Fruit fly (Drosophila melanogaster) whole organism, embryonic: ENCODE results near the gene Swip-1.

Experiments used
- Aef1 ChIP-seq: fragments of 200-800 bp; sonication (Bioruptor generic); IDR thresholded peaks from 3 replicates; pipeline ENCODE4 v1.3.6; 2022; ENCODE audit warnings: missing biosample characterization, missing genetic modification characterization
- B-H1 ChIP-seq: fragments of 200-800 bp; sonication (Bioruptor generic); IDR thresholded peaks from 3 replicates; pipeline ENCODE4 v1.3.6; 2022; ENCODE audit warnings: missing biosample characterization, missing genetic modification characterization
- CG10979 ChIP-seq: fragments of 200-800 bp; sonication (Bioruptor generic); optimal IDR thresholded peaks from 2 replicates; lab custom pipeline; 2018; ENCODE audit warnings: missing biosample characterization, mild to moderate bottlenecking, missing genetic modification characterization, moderate library complexity
- CG11504 ChIP-seq: fragments of 200-800 bp; sonication (Bioruptor generic); optimal IDR thresholded peaks from 3 replicates; lab custom pipeline; 2019; ENCODE audit warnings: missing biosample characterization, mild to moderate bottlenecking, missing genetic modification characterization, moderate library complexity
- CG12219 ChIP-seq: fragments of 200-800 bp; sonication (Bioruptor generic); optimal IDR thresholded peaks from 3 replicates; lab custom pipeline; 2018; ENCODE audit warnings: missing biosample characterization, mild to moderate bottlenecking, missing genetic modification characterization
- CG13424 ChIP-seq: fragments of 200-800 bp; sonication (Bioruptor generic); optimal IDR thresholded peaks from 2 replicates; lab custom pipeline; 2019; ENCODE audit warnings: missing biosample characterization, mild to moderate bottlenecking, missing genetic modification characterization, moderate library complexity
- CG14710 ChIP-seq: fragments of 200-800 bp; sonication (Bioruptor generic); optimal IDR thresholded peaks from 3 replicates; lab custom pipeline; 2019; ENCODE audit warnings: missing biosample characterization, mild to moderate bottlenecking, missing genetic modification characterization, moderate library complexity
- CG17829 ChIP-seq: fragments of 200-800 bp; optimal IDR thresholded peaks from 2 replicates; lab custom pipeline; 2019; ENCODE audit warnings: missing biosample characterization, mild to moderate bottlenecking, missing genetic modification characterization, moderate library complexity
- CG18764 ChIP-seq: fragments of 200-800 bp; sonication (Bioruptor generic); optimal IDR thresholded peaks from 3 replicates; lab custom pipeline; 2016; ENCODE audit warnings: missing biosample characterization, missing genetic modification characterization
- CG31388 ChIP-seq: fragments of 200-800 bp; sonication (Bioruptor generic); optimal IDR thresholded peaks from 2 replicates; lab custom pipeline; 2016; ENCODE audit warnings: missing biosample characterization, missing genetic modification characterization
- CG32767 ChIP-seq: fragments of 200-800 bp; sonication (Bioruptor generic); IDR thresholded peaks from 2 replicates; pipeline ENCODE4 v1.3.6; 2022; ENCODE audit warnings: missing biosample characterization, missing genetic modification characterization
- CG4328 ChIP-seq: fragments of 200-800 bp; sonication (Bioruptor generic); optimal IDR thresholded peaks from 3 replicates; lab custom pipeline; 2017; ENCODE audit warnings: missing biosample characterization, missing genetic modification reagents, missing genetic modification characterization
- CG4360 ChIP-seq: fragments of 200-800 bp; sonication (Bioruptor generic); IDR thresholded peaks from 2 replicates; pipeline ENCODE4 v1.3.6; 2022; ENCODE audit warnings: missing biosample characterization, missing genetic modification characterization
- CG43689 ChIP-seq: fragments of 200-800 bp; sonication (Bioruptor generic); IDR thresholded peaks from 2 replicates; pipeline ENCODE4 v1.3.6; 2022; ENCODE audit warnings: missing biosample characterization, missing genetic modification characterization
- CG5245 ChIP-seq: fragments of 200-800 bp; sonication (Bioruptor generic); optimal IDR thresholded peaks from 3 replicates; lab custom pipeline; 2016; ENCODE audit warnings: missing biosample characterization, missing genetic modification characterization
- CG6683 ChIP-seq: fragments of 200-800 bp; sonication (Bioruptor generic); optimal IDR thresholded peaks from 2 replicates; lab custom pipeline; 2017; ENCODE audit warnings: missing biosample characterization, mild to moderate bottlenecking, missing genetic modification characterization, missing genetic modification reagents
- CG6689 ChIP-seq: fragments of 200-800 bp; sonication (Bioruptor generic); IDR thresholded peaks from 2 replicates; pipeline ENCODE4 v1.3.6; 2022; ENCODE audit warnings: missing biosample characterization, missing genetic modification characterization
- CG6791 ChIP-seq: fragments of 200-800 bp; sonication (Bioruptor generic); IDR thresholded peaks from 3 replicates; pipeline ENCODE4 v1.3.6; 2022; ENCODE audit warnings: missing biosample characterization, missing genetic modification characterization; ENCODE audit not compliant: partially characterized antibody
- CG7928 ChIP-seq: fragments of 200-800 bp; sonication (Bioruptor generic); optimal IDR thresholded peaks from 2 replicates; lab custom pipeline; 2017; ENCODE audit warnings: missing biosample characterization, mild to moderate bottlenecking, missing genetic modification characterization
- CG8089 ChIP-seq: fragments of 200-800 bp; sonication (Bioruptor generic); optimal IDR thresholded peaks from 3 replicates; lab custom pipeline; 2016; ENCODE audit warnings: missing biosample characterization, missing genetic modification characterization
- CG8359 ChIP-seq: fragments of 200-800 bp; sonication (Bioruptor generic); optimal IDR thresholded peaks from 2 replicates; lab custom pipeline; 2017; ENCODE audit warnings: missing biosample characterization, mild to moderate bottlenecking, missing genetic modification characterization, borderline replicate concordance
- CG9797 ChIP-seq: fragments of 200-800 bp; sonication (Bioruptor generic); optimal IDR thresholded peaks from 3 replicates; lab custom pipeline; 2018; ENCODE audit warnings: missing biosample characterization, mild to moderate bottlenecking, missing genetic modification characterization
- Dbx ChIP-seq: fragments of 200-800 bp; sonication (Bioruptor generic); IDR thresholded peaks from 3 replicates; pipeline ENCODE4 v1.3.6; 2022; ENCODE audit warnings: missing biosample characterization, missing genetic modification characterization
- Dip2 ChIP-seq: fragments of 200-800 bp; sonication (Bioruptor generic); IDR thresholded peaks from 2 replicates; pipeline ENCODE4 v1.3.6; 2022; ENCODE audit warnings: missing biosample characterization, missing genetic modification characterization
- HLH3B ChIP-seq: fragments of 200-800 bp; sonication (Bioruptor generic); IDR thresholded peaks from 2 replicates; pipeline ENCODE4 v1.3.6; 2022; ENCODE audit warnings: missing biosample characterization, missing genetic modification characterization
- Hmx ChIP-seq: fragments of 200-800 bp; sonication (Bioruptor generic); optimal IDR thresholded peaks from 2 replicates; lab custom pipeline; 2016; ENCODE audit warnings: missing biosample characterization, missing genetic modification characterization
- Mrtf ChIP-seq: fragments of 200-800 bp; sonication (Bioruptor generic); IDR thresholded peaks from 3 replicates; pipeline ENCODE4 v1.3.6; 2022; ENCODE audit warnings: missing biosample characterization, missing genetic modification characterization
- Neu2 ChIP-seq: fragments of 200-800 bp; sonication (Bioruptor generic); optimal IDR thresholded peaks from 3 replicates; lab custom pipeline; 2016; ENCODE audit warnings: missing biosample characterization, missing genetic modification characterization, borderline replicate concordance
- Nf-YC ChIP-seq: fragments of 200-800 bp; optimal IDR thresholded peaks from 3 replicates; lab custom pipeline; 2019; ENCODE audit warnings: missing biosample characterization, mild to moderate bottlenecking, missing genetic modification characterization, moderate library complexity
- Opbp ChIP-seq: fragments of 200-800 bp; sonication (Bioruptor generic); IDR thresholded peaks from 3 replicates; pipeline ENCODE4 v1.3.6; 2022; ENCODE audit warnings: missing biosample characterization, missing genetic modification characterization; ENCODE audit not compliant: partially characterized antibody
- Poxn ChIP-seq: fragments of 200-800 bp; sonication (Bioruptor generic); IDR thresholded peaks from 2 replicates; pipeline ENCODE4 v1.3.6; 2022; ENCODE audit warnings: missing biosample characterization, missing genetic modification characterization
- Ssrp ChIP-seq: fragments of 200-800 bp; sonication (Bioruptor generic); optimal IDR thresholded peaks from 2 replicates; lab custom pipeline; 2018; ENCODE audit warnings: missing biosample characterization, mild to moderate bottlenecking, missing genetic modification characterization, moderate library complexity
- Taf1 ChIP-seq: fragments of 200-800 bp; sonication (Bioruptor generic); IDR thresholded peaks from 2 replicates; pipeline ENCODE4 v1.3.6; 2022; ENCODE audit warnings: missing biosample characterization, missing genetic modification characterization
- ac ChIP-seq: fragments of 200-800 bp; sonication (Bioruptor generic); optimal IDR thresholded peaks from 3 replicates; lab custom pipeline; 2017; ENCODE audit warnings: missing biosample characterization, mild to moderate bottlenecking, missing genetic modification characterization
- bowl ChIP-seq: fragments of 200-800 bp; sonication (Bioruptor generic); IDR thresholded peaks from 2 replicates; pipeline ENCODE4 v1.3.6; 2022; ENCODE audit warnings: missing biosample characterization, missing genetic modification characterization
- disco-r ChIP-seq: fragments of 200-800 bp; sonication (Bioruptor generic); optimal IDR thresholded peaks from 2 replicates; lab custom pipeline; 2016; ENCODE audit warnings: missing biosample characterization, missing genetic modification characterization
- dpn ChIP-seq, 2 experiments: fragments of 200-800 bp; sonication (Bioruptor generic); optimal IDR thresholded peaks; 3 replicates each; lab custom pipeline; 2016; ENCODE audit warnings: missing biosample characterization in 2 of 2, missing genetic modification characterization in 2 of 2
- emc ChIP-seq: fragments of 200-800 bp; sonication (Bioruptor generic); optimal IDR thresholded peaks from 2 replicates; lab custom pipeline; 2016; ENCODE audit warnings: missing biosample characterization, missing genetic modification characterization
- grn ChIP-seq: fragments of 200-800 bp; sonication (Bioruptor generic); optimal IDR thresholded peaks from 3 replicates; lab custom pipeline; 2017; ENCODE audit warnings: missing biosample characterization, missing genetic modification characterization
- insv ChIP-seq, 2 experiments: fragments of 200-800 bp; sonication (Bioruptor generic); optimal IDR thresholded peaks; 3 replicates each; lab custom pipeline; 2016 to 2018; ENCODE audit warnings: missing biosample characterization in 2 of 2, missing genetic modification characterization in 2 of 2
- kah ChIP-seq: fragments of 200-800 bp; sonication (Bioruptor generic); optimal IDR thresholded peaks from 2 replicates; lab custom pipeline; 2018; ENCODE audit warnings: missing biosample characterization, mild to moderate bottlenecking, missing genetic modification characterization
- knrl ChIP-seq: fragments of 200-800 bp; sonication (Bioruptor generic); IDR thresholded peaks from 3 replicates; pipeline ENCODE4 v1.3.6; 2022; ENCODE audit warnings: missing biosample characterization, missing genetic modification characterization; ENCODE audit not compliant: partially characterized antibody
- lab ChIP-seq: fragments of 200-800 bp; sonication (Bioruptor generic); optimal IDR thresholded peaks from 3 replicates; lab custom pipeline; 2017; ENCODE audit warnings: missing biosample characterization, missing genetic modification characterization, mild to moderate bottlenecking, moderate library complexity, missing genetic modification reagents
- org-1 ChIP-seq: fragments of 200-800 bp; sonication (Bioruptor generic); optimal IDR thresholded peaks from 2 replicates; lab custom pipeline; 2017; ENCODE audit warnings: missing biosample characterization, missing genetic modification characterization
- pb ChIP-seq: fragments of 200-800 bp; sonication (Bioruptor generic); optimal IDR thresholded peaks from 3 replicates; lab custom pipeline; 2016; ENCODE audit warnings: missing biosample characterization, missing genetic modification characterization
- psq ChIP-seq: fragments of 200-800 bp; sonication (Bioruptor generic); optimal IDR thresholded peaks from 2 replicates; lab custom pipeline; 2017; ENCODE audit warnings: missing biosample characterization, missing genetic modification characterization
- schlank ChIP-seq: fragments of 200-800 bp; sonication (Bioruptor generic); optimal IDR thresholded peaks from 2 replicates; lab custom pipeline; 2018; ENCODE audit warnings: missing biosample characterization, mild to moderate bottlenecking, missing genetic modification characterization
- slbo ChIP-seq: fragments of 200-800 bp; sonication (Bioruptor generic); IDR thresholded peaks from 2 replicates; pipeline ENCODE4 v1.3.6; 2022; ENCODE audit warnings: missing biosample characterization, missing genetic modification characterization
- sna ChIP-seq: fragments of 200-800 bp; sonication (Bioruptor generic); IDR thresholded peaks from 2 replicates; pipeline ENCODE4 v1.3.6; 2022; ENCODE audit warnings: missing biosample characterization, missing genetic modification characterization; ENCODE audit not compliant: partially characterized antibody
- so ChIP-seq: fragments of 200-800 bp; sonication (Bioruptor generic); IDR thresholded peaks from 3 replicates; pipeline ENCODE4 v1.3.6; 2022; ENCODE audit warnings: missing biosample characterization, missing genetic modification characterization
- tna ChIP-seq: fragments of 200-800 bp; sonication (Bioruptor generic); IDR thresholded peaks from 2 replicates; pipeline ENCODE4 v1.3.6; 2022; ENCODE audit warnings: missing biosample characterization, missing genetic modification characterization; ENCODE audit not compliant: partially characterized antibody

The Swip-1 gene

dm6 chr2L:18966214-18966556 is 20.9 kb downstream of the Swip-1 start (continued):
- peak; percentile 57 for TF ChIP-seq Ssrp (tag; lab: Kevin White, UChicago)
- TF ChIP-seq CG4328 (GFP tag; lab: Kevin White, UChicago): no peak
- TF ChIP-seq Poxn (GFP tag; lab: Robert Waterston, UW): peak; percentile 86
- TF ChIP-seq Mrtf (GFP tag; lab: Robert Waterston, UW): peak; percentile 82
- TF ChIP-seq CG4360: 0 out of 2 replicates have a peak, but pooled peaks have one; percentile 51
- TF ChIP-seq Hmx (GFP tag; lab: Kevin White, UChicago): no peak
- peak; percentile 67 for TF ChIP-seq CG43689 (GFP tag; lab: Robert Waterston, UW)
- peak; percentile 58 for TF ChIP-seq org-1 (GFP tag; lab: Kevin White, UChicago)
- TF ChIP-seq bowl: peak; percentile 79; the same call in 1 of the 2 replicates
- no peak for TF ChIP-seq CG6791 (GFP tag; lab: Robert Waterston, UW)
- no peak for TF ChIP-seq Dip2
- peak; percentile 74 for TF ChIP-seq CG13424 (tag; lab: Kevin White, UChicago)
- TF ChIP-seq CG17829 (tag; lab: Kevin White, UChicago): peak; percentile 75
- peak; percentile 37 for TF ChIP-seq CG31388
- TF ChIP-seq CG6683 (GFP tag; lab: Kevin White, UChicago): peak; percentile 60
- no peak for TF ChIP-seq sna (GFP tag; lab: Robert Waterston, UW)
- TF ChIP-seq CG9797 (GFP tag; lab: Kevin White, UChicago): no peak
- no peak for TF ChIP-seq Neu2 (GFP tag; lab: Kevin White, UChicago)
- TF ChIP-seq schlank (tag; lab: Kevin White, UChicago): peak; percentile 49
- peak; percentile 95 for TF ChIP-seq lab (GFP tag; lab: Kevin White, UChicago)
- peak; percentile 97 for TF ChIP-seq slbo (GFP tag; lab: Robert Waterston, UW)
- TF ChIP-seq CG10979 (tag; lab: Kevin White, UChicago): peak; percentile 56
- peak; percentile 87 for TF ChIP-seq CG32767
- no peak for TF ChIP-seq emc (GFP tag; lab: Kevin White, UChicago)
- TF ChIP-seq CG5245 (GFP tag; lab: Kevin White, UChicago): peak; percentile 19
- peak; percentile 84 for TF ChIP-seq HLH3B (GFP tag; lab: Robert Waterston, UW)
- TF ChIP-seq knrl (GFP tag; lab: Robert Waterston, UW): no peak
- peak; percentile 45 for TF ChIP-seq Nf-YC (tag; lab: Kevin White, UChicago)
- TF ChIP-seq Aef1 (GFP tag; lab: Robert Waterston, UW): peak; percentile 86
- TF ChIP-seq psq: peak; percentile 11
- no peak for TF ChIP-seq insv (GFP tag; optimal IDR thresholded peaks at IDR 0.05; lab: Kevin White, UChicago)
- peak; percentile 37 for TF ChIP-seq CG12219
- peak; percentile 37 for TF ChIP-seq CG8089 (GFP tag; lab: Kevin White, UChicago)
- peak; percentile 81 for TF ChIP-seq CG11504 (tag; lab: Kevin White, UChicago)
- TF ChIP-seq disco-r (GFP tag; lab: Kevin White, UChicago): peak; percentile 0
- TF ChIP-seq CG14710 (tag; lab: Kevin White, UChicago): peak; percentile 47
- TF ChIP-seq kah (GFP tag; lab: Kevin White, UChicago): peak; percentile 21
- peak; percentile 95 for TF ChIP-seq Taf1 (GFP tag; lab: Robert Waterston, UW)
- no peak for TF ChIP-seq ac (GFP tag; lab: Kevin White, UChicago)
- TF ChIP-seq tna (GFP tag; lab: Robert Waterston, UW): no peak
- peak; percentile 85 for TF ChIP-seq B-H1 (GFP tag; lab: Robert Waterston, UW)
- TF ChIP-seq pb (GFP tag; lab: Kevin White, UChicago): no peak
- TF ChIP-seq Dbx: peak; percentile 97
- peak; percentile 22 for TF ChIP-seq CG8359 (GFP tag; lab: Kevin White, UChicago)
- no peak for TF ChIP-seq grn (GFP tag; lab: Kevin White, UChicago)
- peak; percentile 45 to 63 for TF ChIP-seq dpn (GFP tag; optimal IDR thresholded peaks at IDR 0.05; lab: Kevin White, UChicago)
- TF ChIP-seq CG6689 (GFP tag; lab: Robert Waterston, UW): peak; percentile 88
- peak; percentile 70 for TF ChIP-seq CG18764
- no peak for TF ChIP-seq Opbp
- TF ChIP-seq CG7928 (GFP tag; lab: Kevin White, UChicago): peak; percentile 49
- TF ChIP-seq so: peak; percentile 88
